Worm (Caenorhabditis elegans): Measurements from ENCODE around the gene K12D12.5.
A peak's percentile ranks its signal among the peaks of the same experiment; 100 is the strongest.

Gene K12D12.5

DNA sequence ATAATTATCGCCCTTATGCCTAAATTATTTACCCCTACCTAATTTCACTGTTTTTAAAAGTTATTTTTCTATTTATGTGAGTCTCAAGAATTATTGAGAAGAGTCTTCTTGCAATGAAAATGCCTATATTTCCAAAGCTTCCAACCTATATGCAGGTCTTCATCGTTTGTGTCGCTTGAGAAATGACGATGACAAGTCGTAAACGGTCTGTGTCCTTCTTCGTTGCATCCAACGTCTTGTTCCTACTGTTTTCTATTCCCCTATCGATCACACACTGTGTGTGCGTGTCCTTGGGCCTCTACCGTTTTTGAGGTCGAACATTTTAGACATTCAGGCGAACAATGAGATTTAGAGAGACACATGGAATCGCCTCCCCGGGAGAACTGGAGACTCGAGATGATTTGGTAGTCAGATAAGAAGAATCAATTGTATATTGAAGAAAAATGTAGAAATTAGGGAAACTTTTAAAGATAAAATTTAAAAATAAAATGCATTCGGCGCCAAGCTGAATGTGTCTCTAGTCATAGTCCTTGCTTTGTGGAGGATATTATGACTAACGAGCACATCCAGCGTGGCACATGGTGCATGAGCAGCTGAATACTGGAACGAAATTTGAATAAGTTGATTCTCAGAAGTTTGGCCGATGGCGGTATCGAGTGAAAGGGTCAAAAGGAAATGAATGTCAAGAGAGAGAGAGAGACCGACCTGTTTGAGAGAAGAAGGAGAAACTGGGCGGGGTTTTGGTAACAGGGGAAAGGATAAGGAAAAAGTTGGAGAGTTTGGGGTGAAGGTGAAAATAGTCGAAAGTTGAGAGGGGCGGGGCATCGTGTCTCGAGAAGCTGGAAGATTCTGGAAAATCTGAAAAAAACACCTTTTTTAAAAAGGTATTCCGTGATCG is 19.9 kb downstream of the K12D12.5 start (continued):
- TF ChIP-seq attf-3 (GFP tag; conservative IDR thresholded peaks at IDR 0.05) (no peak), ama-1 (optimal IDR thresholded peaks at IDR 0.05) (no peak), ama-1 (GFP tag; optimal IDR thresholded peaks at IDR 0.05) (peak in 1 of 2 experiments; percentile 93), mes-4 (tag; optimal IDR thresholded peaks at IDR 0.05) (no peak), lsy-27 (tag; optimal IDR thresholded peaks at IDR 0.05; ENCODE audit: borderline replicate concordance, insufficient read depth) (no peak), rcor-1 (GFP tag; IDR thresholded peaks at IDR 0.05) (peak; percentile 74), K12H6.12 (tag; optimal IDR thresholded peaks at IDR 0.05) (no peak), T26A5.8 (tag; optimal IDR thresholded peaks at IDR 0.05) (peak; percentile 75), ztf-18 (tag; optimal IDR thresholded peaks at IDR 0.05) (no peak), ceh-58 (GFP tag; IDR thresholded peaks at IDR 0.05) (0 out of 2 replicates have a peak, but pooled peaks have one; percentile 33), unc-130 (GFP tag; optimal IDR thresholded peaks at IDR 0.05) (peak; percentile 84), T07F8.4 (tag; optimal IDR thresholded peaks at IDR 0.05) (no peak), ZK185.1 (tag; optimal IDR thresholded peaks at IDR 0.05; ENCODE audit: poor library complexity, severe bottlenecking) (no peak), tlf-1 (GFP tag; optimal IDR thresholded peaks at IDR 0.05) (peak; percentile 74), nhr-80 (tag; optimal IDR thresholded peaks at IDR 0.05) (no peak), F55B11.4 (tag; optimal IDR thresholded peaks at IDR 0.05; ENCODE audit: borderline replicate concordance, insufficient read depth) (no peak)

ce11 chrII:11883648-11884047 is 22.8 kb downstream of the K12D12.5 start, which contains the start of gene ZK930.6:
Gene ZK930.6 (plus strand): TSS chrII:11883948.
- TF ChIP-seq snpc-4 (GFP tag; optimal IDR thresholded peaks at IDR 0.05) (no peak), snpc-4 (tag; optimal IDR thresholded peaks at IDR 0.05) (no peak), sdz-38 (tag; optimal IDR thresholded peaks at IDR 0.05) (no peak), F37B4.10 (GFP tag; IDR thresholded peaks at IDR 0.05) (no peak)

DNA sequence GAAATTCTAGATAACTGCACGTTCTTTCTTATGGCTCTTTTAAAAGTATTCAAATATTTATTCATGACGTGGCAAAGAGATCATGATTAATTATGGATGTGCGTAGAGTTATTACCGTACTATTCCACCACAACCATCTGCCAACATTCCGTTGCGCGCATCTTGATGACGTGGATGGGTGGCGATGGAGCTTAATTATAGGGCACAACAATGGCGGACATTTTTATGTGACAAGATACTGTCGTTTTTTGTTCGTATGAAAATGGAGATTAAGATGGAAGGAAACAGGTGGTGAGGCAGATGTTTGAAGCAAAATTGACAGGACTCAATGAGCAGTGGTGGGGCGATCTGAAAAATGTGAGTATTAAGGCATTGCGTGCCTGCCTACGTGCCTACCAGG is 26.9 kb downstream of the K12D12.5 start:
- TF ChIP-seq madf-3 (GFP tag; IDR thresholded peaks at IDR 0.05) = no peak
- no peak for TF ChIP-seq zfh-2 (GFP tag; conservative IDR thresholded peaks at IDR 0.05)
- TF ChIP-seq dpff-1 (tag; optimal IDR thresholded peaks at IDR 0.05) = no peak
- no peak for TF ChIP-seq fkh-3 (tag; optimal IDR thresholded peaks at IDR 0.05)
- no peak for TF ChIP-seq tbp1 (GFP tag; optimal IDR thresholded peaks at IDR 0.05)
- TF ChIP-seq pbrm-1 (GFP tag; IDR thresholded peaks at IDR 0.05) = no peak
- no peak for TF ChIP-seq Y95B8A.8 (GFP tag; IDR thresholded peaks at IDR 0.05)
- no peak for TF ChIP-seq tbx-9 (tag; optimal IDR thresholded peaks at IDR 0.05; ENCODE audit: borderline replicate concordance)
- TF ChIP-seq hrde-1 (tag; optimal IDR thresholded peaks at IDR 0.05; ENCODE audit: borderline replicate concordance) = no peak
- TF ChIP-seq mes-4 (tag; optimal IDR thresholded peaks at IDR 0.05) = no peak
- TF ChIP-seq attf-6 (GFP tag; IDR thresholded peaks at IDR 0.05) = no peak

DNA sequence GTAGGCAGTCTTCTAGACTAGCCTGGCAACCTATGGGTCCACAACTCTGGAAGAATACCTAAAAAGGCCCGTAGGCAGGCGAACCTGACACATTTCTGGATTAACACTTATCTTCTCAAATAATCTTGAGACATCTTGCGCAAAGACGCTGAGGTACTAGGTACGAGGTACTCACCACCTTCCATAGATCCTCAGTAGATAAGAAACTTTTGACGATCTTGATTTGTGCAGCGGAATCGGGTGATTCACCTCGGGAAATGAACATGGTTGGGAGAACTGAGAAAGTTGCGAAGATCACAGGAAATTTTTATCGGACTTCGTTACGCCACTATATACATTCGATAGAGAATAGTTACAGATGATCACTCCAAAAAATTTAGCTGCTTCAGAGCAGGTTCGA is 27.3 kb downstream of the K12D12.5 start:
- no peak for TF ChIP-seq madf-6 (GFP tag; IDR thresholded peaks at IDR 0.05)
- no peak for TF ChIP-seq ccch-3 (GFP tag; optimal IDR thresholded peaks at IDR 0.05)
- no peak for TF ChIP-seq lin-54 (GFP tag; optimal IDR thresholded peaks at IDR 0.05)
- no peak for TF ChIP-seq repo-1 (tag; optimal IDR thresholded peaks at IDR 0.05)
- TF ChIP-seq mel-28 (tag; optimal IDR thresholded peaks at IDR 0.05; ENCODE audit: borderline replicate concordance) = no peak
- no peak for TF ChIP-seq lsy-27 (tag; optimal IDR thresholded peaks at IDR 0.05; ENCODE audit: borderline replicate concordance, insufficient read depth)
- TF ChIP-seq attf-6 (GFP tag; IDR thresholded peaks at IDR 0.05) = no peak

All from whole organism, young adult.